Worm (Caenorhabditis elegans): ENCODE measurements around the gene nhr-20.

DNA sequence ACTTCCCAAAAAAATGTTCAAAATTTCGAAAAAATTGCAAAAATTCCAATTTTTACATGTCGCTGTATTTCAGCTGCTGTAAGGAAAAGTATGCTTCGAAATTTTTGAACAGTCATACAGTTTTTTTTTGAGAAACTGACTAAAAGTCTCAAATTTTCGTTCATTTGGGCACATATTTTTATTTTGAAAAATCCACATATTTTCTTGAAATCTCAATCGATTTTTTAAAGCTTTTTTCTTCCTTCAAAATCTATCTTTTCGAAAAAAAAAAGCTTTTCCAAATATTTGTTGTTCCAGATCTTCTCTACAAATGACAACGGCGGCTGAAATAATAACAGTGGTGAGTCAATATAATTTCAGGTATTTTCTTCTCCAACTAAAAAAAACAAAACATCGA is 36.0 kb downstream of the nhr-20 start, which contains the start of gene asd-1:
- no peak for TF ChIP-seq pha-4 (tag; optimal IDR thresholded peaks at IDR 0.05)
- no peak for TF ChIP-seq che-1 (tag; optimal IDR thresholded peaks at IDR 0.05)
- no peak for TF ChIP-seq pha-2 (tag; optimal IDR thresholded peaks at IDR 0.05)
- TF ChIP-seq ceh-2 (tag; optimal IDR thresholded peaks at IDR 0.05): no peak
- TF ChIP-seq dmd-4 (tag; optimal IDR thresholded peaks at IDR 0.05; ENCODE audit: borderline replicate concordance): no peak
- TF ChIP-seq ama-1 (optimal IDR thresholded peaks at IDR 0.05): no peak

Data from whole organism, late embryonic.